Worm (Caenorhabditis elegans) whole organism, L4 larva: ENCODE results near the gene slc-25A29.

Experiments used
- R02D3.7 ChIP-seq: fragments of 150-350 bp; sonication (generic microtip); optimal IDR thresholded peaks from 3 replicates; lab custom pipeline; 2014; ENCODE audit warnings: missing biosample characterization, missing genetic modification characterization
- T26A8.4 ChIP-seq: fragments of 200-800 bp; sonication (Bioruptor generic); IDR thresholded peaks from 2 replicates; pipeline ENCODE4 v1.3.6; 2022; ENCODE audit warnings: missing genetic modification characterization, missing compliant biosample characterization
- Y105C5A.15 ChIP-seq: fragments of 200-800 bp; sonication (Bioruptor generic); IDR thresholded peaks from 2 replicates; pipeline ENCODE4 v1.3.6; 2022; ENCODE audit warnings: missing genetic modification characterization, missing compliant biosample characterization
- Y48G9A.11 ChIP-seq: fragments of 200-800 bp; sonication (Bioruptor generic); IDR thresholded peaks from 2 replicates; pipeline ENCODE4 v1.3.6; 2022; ENCODE audit warnings: missing genetic modification reagents, missing genetic modification characterization, missing compliant biosample characterization
- Y75B8A.6 ChIP-seq: fragments of 200-800 bp; sonication (Bioruptor generic); IDR thresholded peaks from 2 replicates; pipeline ENCODE4 v1.3.6; 2022; ENCODE audit warnings: missing genetic modification reagents, missing genetic modification characterization, missing compliant biosample characterization
- ZK337.2 ChIP-seq: fragments of 200-800 bp; sonication (Bioruptor generic); IDR thresholded peaks from 2 replicates; pipeline ENCODE4 v1.3.6; 2022; ENCODE audit warnings: missing genetic modification reagents, missing genetic modification characterization, missing compliant biosample characterization
- ama-1 ChIP-seq: fragments of 150-350 bp; optimal IDR thresholded peaks from 2 replicates; lab custom pipeline; 2014; ENCODE audit warnings: inconsistent platforms, mixed read lengths
- ceh-20 ChIP-seq: fragments of 200-800 bp; sonication (Bioruptor generic); IDR thresholded peaks from 2 replicates; pipeline ENCODE4 v1.3.6; 2022; ENCODE audit warnings: missing genetic modification reagents, missing genetic modification characterization, missing compliant biosample characterization
- ces-1 ChIP-seq: fragments of 150-350 bp; sonication (generic microtip); optimal IDR thresholded peaks from 4 replicates; lab custom pipeline; 2014; ENCODE audit warnings: missing biosample characterization, missing genetic modification reagents, missing genetic modification characterization
- daf-16 ChIP-seq, 3 experiments: sonication (generic microtip); optimal IDR thresholded peaks; 2 replicates each; lab custom pipeline; 2016 to 2017; ENCODE audit warnings: missing genetic modification characterization in 3 of 3, missing genetic modification reagents in 3 of 3, mild to moderate bottlenecking in 2 of 3, missing compliant biosample characterization in 2 of 3, missing biosample characterization in 1 of 3, moderate library complexity in 1 of 3
- daf-19 ChIP-seq: fragments of 200-800 bp; sonication (Bioruptor generic); conservative IDR thresholded peaks from 2 replicates; pipeline ENCODE4 v1.3.6; 2022; ENCODE audit warnings: missing genetic modification characterization, missing compliant biosample characterization
- dmd-9 ChIP-seq: fragments of 200-800 bp; sonication (Bioruptor generic); IDR thresholded peaks from 2 replicates; pipeline ENCODE4 v1.3.6; 2022; ENCODE audit warnings: missing genetic modification reagents, missing genetic modification characterization, missing compliant biosample characterization
- dpl-1 ChIP-seq: fragments of 150-350 bp; optimal IDR thresholded peaks from 2 replicates; lab custom pipeline; 2014; ENCODE audit warnings: missing biosample characterization, missing genetic modification reagents, missing genetic modification characterization
- hif-1 ChIP-seq, 2 experiments: sonication (generic microtip); optimal IDR thresholded peaks; 2 replicates each; lab custom pipeline; 2016 to 2017; ENCODE audit warnings: missing compliant biosample characterization in 2 of 2, missing genetic modification characterization in 2 of 2, missing genetic modification reagents in 2 of 2, missing genotype in 2 of 2, mild to moderate bottlenecking in 1 of 2
- hlh-30 ChIP-seq: sonication (generic microtip); optimal IDR thresholded peaks from 2 replicates; lab custom pipeline; 2017; ENCODE audit warnings: antibody characterized with exemption, mild to moderate bottlenecking, missing genetic modification characterization, missing compliant biosample characterization; ENCODE audit not compliant: insufficient read depth
- jun-1 ChIP-seq: fragments of 150-350 bp; optimal IDR thresholded peaks from 2 replicates; lab custom pipeline; 2014; ENCODE audit warnings: missing biosample characterization, missing genetic modification reagents, missing genetic modification characterization
- lim-7 ChIP-seq: fragments of 200-800 bp; sonication (Bioruptor generic); IDR thresholded peaks from 2 replicates; pipeline ENCODE4 v1.3.6; 2022; ENCODE audit warnings: missing genetic modification characterization, missing compliant biosample characterization
- lin-1 ChIP-seq: fragments of 200-800 bp; sonication (Bioruptor generic); IDR thresholded peaks from 2 replicates; pipeline ENCODE4 v1.3.6; 2022; ENCODE audit warnings: missing genetic modification reagents, missing genetic modification characterization, missing compliant biosample characterization
- lin-13 ChIP-seq: fragments of 150-350 bp; optimal IDR thresholded peaks from 2 replicates; lab custom pipeline; 2014; ENCODE audit warnings: missing biosample characterization, missing genetic modification reagents, missing genetic modification characterization
- lsy-2 ChIP-seq, 2 experiments: fragments of 150-350 bp in 1 of 2; sonication (generic microtip) in 1 of 2; optimal IDR thresholded peaks; 2 replicates each; lab custom pipeline; 2014 to 2017; ENCODE audit warnings: missing biosample characterization in 2 of 2, missing genetic modification characterization in 2 of 2
- madf-5 ChIP-seq, 2 experiments: fragments of 200-800 bp; sonication (Bioruptor generic); IDR thresholded peaks; 2 replicates each; pipeline ENCODE4 v1.3.6; 2022; ENCODE audit warnings: missing compliant biosample characterization in 2 of 2, missing genetic modification characterization in 2 of 2
- mdt-29 ChIP-seq: fragments of 200-800 bp; sonication (Bioruptor generic); IDR thresholded peaks from 2 replicates; pipeline ENCODE4 v1.3.6; 2022; ENCODE audit warnings: missing genetic modification reagents, missing genetic modification characterization, missing compliant biosample characterization
- mep-1 ChIP-seq: fragments of 150-350 bp; sonication (generic microtip); optimal IDR thresholded peaks from 3 replicates; lab custom pipeline; 2014; ENCODE audit warnings: missing biosample characterization, missing genetic modification characterization
- nhr-102 ChIP-seq: sonication (generic microtip); optimal IDR thresholded peaks from 2 replicates; lab custom pipeline; 2016; ENCODE audit warnings: mild to moderate bottlenecking, missing genetic modification characterization, moderate library complexity, missing compliant biosample characterization
- nhr-11 ChIP-seq: fragments of 150-350 bp; optimal IDR thresholded peaks from 2 replicates; lab custom pipeline; 2014; ENCODE audit warnings: missing biosample characterization, missing genetic modification characterization
- nhr-237 ChIP-seq: sonication (generic microtip); optimal IDR thresholded peaks from 2 replicates; lab custom pipeline; 2017; ENCODE audit warnings: missing biosample characterization, missing genetic modification characterization
- nhr-28 ChIP-seq: fragments of 150-350 bp; optimal IDR thresholded peaks from 2 replicates; lab custom pipeline; 2014; ENCODE audit warnings: missing biosample characterization, missing genetic modification characterization
- nhr-48 ChIP-seq: sonication (generic microtip); optimal IDR thresholded peaks from 2 replicates; lab custom pipeline; 2016; ENCODE audit warnings: mild to moderate bottlenecking, missing genetic modification characterization, missing compliant biosample characterization
- nhr-77 ChIP-seq: fragments of 150-350 bp; optimal IDR thresholded peaks from 2 replicates; lab custom pipeline; 2014; ENCODE audit warnings: missing biosample characterization, missing genetic modification characterization
- pha-4 ChIP-seq, 2 experiments: fragments of 150-350 bp in 1 of 2; fragments of 200-800 bp in 1 of 2; sonication (Bioruptor generic) in 1 of 2; IDR thresholded peaks in 1 of 2; optimal IDR thresholded peaks in 1 of 2; 2 replicates each; pipeline versions ENCODE4 v1.3.6 to Lab custom; 2014 to 2022; ENCODE audit warnings: missing genetic modification characterization in 2 of 2, missing genetic modification reagents in 2 of 2, missing biosample characterization in 1 of 2, missing compliant biosample characterization in 1 of 2
- rbr-2 ChIP-seq: sonication (generic microtip); optimal IDR thresholded peaks from 2 replicates; lab custom pipeline; 2016; ENCODE audit warnings: missing genotype, missing genetic modification characterization, missing compliant biosample characterization
- tra-1 ChIP-seq: fragments of 200-800 bp; sonication (Bioruptor generic); IDR thresholded peaks from 2 replicates; pipeline ENCODE4 v1.3.6; 2022; ENCODE audit warnings: missing genetic modification reagents, missing genetic modification characterization, missing compliant biosample characterization
- unc-130 ChIP-seq: sonication (generic microtip); optimal IDR thresholded peaks from 2 replicates; lab custom pipeline; 2016; ENCODE audit warnings: missing genetic modification reagents, missing genetic modification characterization, missing compliant biosample characterization
- unc-39 ChIP-seq: sonication (generic microtip); optimal IDR thresholded peaks from 2 replicates; lab custom pipeline; 2017; ENCODE audit warnings: missing biosample characterization, missing genetic modification characterization
- zag-1 ChIP-seq: fragments of 150-350 bp; optimal IDR thresholded peaks from 2 replicates; lab custom pipeline; 2014; ENCODE audit warnings: missing biosample characterization, missing genetic modification characterization
- zip-2 ChIP-seq: fragments of 150-350 bp; optimal IDR thresholded peaks from 2 replicates; lab custom pipeline; 2014; ENCODE audit warnings: missing biosample characterization, missing genetic modification characterization
- ztf-7 ChIP-seq: fragments of 150-350 bp; optimal IDR thresholded peaks from 2 replicates; lab custom pipeline; 2014; ENCODE audit warnings: missing biosample characterization, missing genetic modification characterization

Gene slc-25A29

DNA sequence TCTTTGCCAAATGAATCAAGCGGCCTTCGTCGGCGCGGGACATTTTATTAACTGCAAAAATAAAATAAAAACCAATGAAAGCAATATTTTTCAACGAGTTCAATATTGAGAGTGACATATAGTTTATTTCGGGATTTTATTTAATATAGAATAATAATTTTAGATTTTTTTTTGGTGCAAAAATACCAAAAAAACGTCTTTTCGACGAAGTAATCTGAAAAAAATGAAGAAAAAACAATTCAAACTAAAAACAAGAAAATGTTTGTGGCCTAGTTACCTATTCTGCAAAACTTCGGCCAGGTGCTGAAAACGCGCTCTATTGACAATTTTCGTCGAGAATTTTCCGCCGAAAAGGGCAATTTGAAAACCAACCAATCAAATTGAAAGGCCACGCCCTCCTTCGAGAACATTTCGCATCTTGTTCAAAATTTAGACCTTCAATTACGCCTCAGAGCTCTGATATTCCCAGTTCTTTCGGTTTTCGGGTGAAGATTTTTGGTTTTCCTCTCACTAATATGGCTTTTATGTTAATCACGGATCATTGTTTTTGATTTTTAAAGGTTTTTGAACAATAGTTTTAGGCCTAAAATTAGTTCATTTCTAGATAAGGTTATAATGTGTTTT lies 27.6 kb upstream of the slc-25A29 start, which contains the start of gene C47E8.4 (continued):
- peak; percentile 74 to 81; a peak in 2 of 4 replicates for TF ChIP-seq madf-5 (GFP tag; IDR thresholded peaks at IDR 0.05; lab: Robert Waterston, UW)
- no peak for TF ChIP-seq unc-39 (tag; lab: Kevin White, UChicago)
- TF ChIP-seq nhr-102 = peak; percentile 97
- TF ChIP-seq hlh-30 = peak; percentile 91
- peak; percentile 4 for TF ChIP-seq zag-1 (tag; lab: Kevin White, UChicago)
- TF ChIP-seq rbr-2 = peak; percentile 98
- peak; percentile 59 for TF ChIP-seq ztf-7 (tag; lab: Kevin White, UChicago)
- peak; percentile 19 for TF ChIP-seq ama-1 (lab: Kevin White, UChicago)
- peak; percentile 98 for TF ChIP-seq tra-1
- TF ChIP-seq daf-16 (GFP tag; optimal IDR thresholded peaks at IDR 0.05; lab: Kevin White, UChicago) = peak; percentile 66 to 98
- peak; percentile 78 for TF ChIP-seq daf-16 (tag; optimal IDR thresholded peaks at IDR 0.05; lab: Kevin White, UChicago)
- peak; percentile 99 for TF ChIP-seq dmd-9 (GFP tag; lab: Robert Waterston, UW)
- TF ChIP-seq nhr-77 (tag; lab: Kevin White, UChicago) = peak; percentile 93
- TF ChIP-seq Y75B8A.6 = peak; percentile 80; the same call in 1 of the 2 replicates
- TF ChIP-seq R02D3.7 = no peak
- TF ChIP-seq zip-2 = peak; percentile 90
- TF ChIP-seq unc-130 (GFP tag; lab: Kevin White, UChicago) = peak; percentile 97
- TF ChIP-seq ceh-20 (GFP tag; lab: Robert Waterston, UW) = peak; percentile 98
- no peak for TF ChIP-seq nhr-237
- TF ChIP-seq Y105C5A.15 (GFP tag; lab: Robert Waterston, UW) = no peak
- TF ChIP-seq nhr-28 = peak; percentile 83
- TF ChIP-seq nhr-48 (tag; lab: Kevin White, UChicago) = peak; percentile 94
- peak; percentile 97 for TF ChIP-seq lin-13 (GFP tag; lab: Kevin White, UChicago)
- peak; percentile 58 for TF ChIP-seq ces-1 (GFP tag; lab: Kevin White, UChicago)
- no peak; the same call in 1 of the 2 replicates for TF ChIP-seq daf-19 (GFP tag; lab: Robert Waterston, UW)
- peak; percentile 99 for TF ChIP-seq mdt-29 (GFP tag; lab: Robert Waterston, UW)
- TF ChIP-seq hif-1 (tag; optimal IDR thresholded peaks at IDR 0.05; lab: Kevin White, UChicago) = peak; percentile 77 to 95
- TF ChIP-seq lin-1 (GFP tag; lab: Robert Waterston, UW) = peak; percentile 89
- TF ChIP-seq ZK337.2 (GFP tag; lab: Robert Waterston, UW) = peak; percentile 95
- peak; percentile 92 for TF ChIP-seq dpl-1 (GFP tag; lab: Kevin White, UChicago)

DNA sequence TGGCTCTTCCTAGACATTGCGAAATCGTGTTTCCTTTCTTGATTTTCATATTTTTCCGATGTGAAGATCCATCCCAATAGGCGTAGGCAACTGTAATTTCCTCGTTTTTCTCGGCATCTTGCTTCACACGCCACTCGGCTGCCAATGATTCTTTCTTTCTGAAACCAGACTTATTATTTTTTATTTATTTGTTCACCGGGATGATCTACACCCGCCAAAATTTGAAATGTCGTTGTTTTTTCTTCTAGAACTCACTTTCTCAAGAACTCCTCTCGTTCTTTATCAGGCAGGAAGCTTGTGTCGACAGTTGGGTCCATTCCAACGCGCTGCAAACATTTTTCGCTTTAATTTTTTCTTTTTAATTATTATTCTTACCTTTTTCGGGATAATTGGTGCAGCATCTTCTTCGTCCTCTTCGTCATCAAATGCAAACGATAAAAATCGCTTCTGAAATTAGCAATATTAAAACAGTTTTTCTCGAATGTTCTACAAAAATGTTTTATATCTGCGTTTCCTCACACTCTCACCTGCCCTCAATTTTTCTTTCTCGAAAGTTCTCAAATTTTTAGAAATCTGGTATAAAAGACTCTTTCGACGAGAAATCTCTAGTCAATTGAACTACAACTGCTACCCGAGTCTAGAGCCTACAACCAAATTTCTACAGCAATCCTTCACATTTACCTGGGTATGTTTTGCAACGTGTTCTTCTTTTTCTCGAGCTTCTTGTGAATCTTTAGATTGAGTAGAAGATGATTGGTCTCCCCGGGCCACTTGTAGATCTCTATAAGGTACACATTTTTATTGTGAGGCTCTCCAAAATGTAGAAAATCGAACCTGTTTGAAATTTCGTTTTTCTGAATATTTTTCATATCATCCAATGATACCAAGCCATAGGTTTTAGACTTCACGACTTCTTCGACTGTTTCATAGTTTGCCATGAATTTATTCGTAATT lies 26.7 kb upstream of the slc-25A29 start, which contains the start of gene hsp-90:
hsp-90 (plus strand) TSS at position 560 of the 954 bp plus-strand sequence.
- TF ChIP-seq mdt-29 (GFP tag; lab: Robert Waterston, UW) (0 out of 2 replicates have a peak, but pooled peaks have one; percentile 9), lsy-2 (tag; optimal IDR thresholded peaks at IDR 0.05; lab: Kevin White, UChicago) (no peak), ama-1 (lab: Kevin White, UChicago) (peak; percentile 54), jun-1 (tag; lab: Kevin White, UChicago) (no peak), lim-7 (0 out of 2 replicates have a peak, but pooled peaks have one; percentile 22)

DNA sequence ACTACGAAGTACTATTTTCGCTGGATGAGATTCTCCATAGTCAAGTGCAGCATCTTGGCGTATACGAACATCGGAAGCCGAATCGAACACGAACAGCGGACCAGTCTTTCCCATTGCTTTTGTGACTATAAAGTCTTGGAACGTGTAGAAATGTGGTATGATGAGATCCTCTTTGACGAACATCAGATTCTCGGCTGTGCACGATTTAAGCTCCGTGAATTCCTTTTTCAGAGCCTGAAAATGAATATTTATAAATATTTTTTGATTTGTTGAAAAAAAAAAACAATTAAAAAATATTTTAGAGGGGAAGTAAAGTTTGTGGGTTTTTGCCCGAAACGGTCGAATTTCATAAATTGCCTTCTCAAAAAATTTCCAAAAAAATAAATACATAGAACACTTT lies 26.0 kb upstream of the slc-25A29 start:
- TF ChIP-seq nhr-11 = no peak

DNA sequence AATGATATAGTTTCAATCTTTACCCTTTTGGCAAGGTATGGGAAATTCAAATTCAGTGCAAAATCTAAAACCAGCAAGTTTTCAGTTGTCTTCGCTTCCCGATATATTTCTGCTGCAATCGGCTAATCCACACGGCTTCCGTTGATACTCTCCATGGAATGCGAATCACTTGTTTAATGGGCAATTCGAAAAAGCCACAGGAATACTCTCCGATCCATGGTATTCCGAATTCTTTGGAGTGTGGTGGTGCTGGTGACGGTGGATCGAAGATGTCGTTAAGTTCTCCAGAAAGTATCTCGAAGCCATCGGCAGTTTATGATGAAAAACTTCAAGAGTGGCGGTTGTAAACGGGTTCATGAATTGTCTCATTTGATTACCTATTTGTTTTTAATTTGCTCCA lies 25.3 kb upstream of the slc-25A29 start:
- TF ChIP-seq Y48G9A.11 (GFP tag; lab: Robert Waterston, UW) (0 out of 2 replicates have a peak, but pooled peaks have one; percentile 29), T26A8.4 (no peak), Y105C5A.15 (GFP tag; lab: Robert Waterston, UW) (0 out of 2 replicates have a peak, but pooled peaks have one; percentile 13), Y75B8A.6 (no peak), mep-1 (no peak), unc-39 (tag; lab: Kevin White, UChicago) (no peak), lim-7 (no peak), pha-4 (GFP tag; IDR thresholded peaks at IDR 0.05; lab: Robert Waterston, UW) (no peak), pha-4 (tag; optimal IDR thresholded peaks at IDR 0.05; lab: Kevin White, UChicago) (no peak)
